Worm (Caenorhabditis elegans) whole organism, L2 larva: ENCODE results near the gene mix-1.

Source experiments
- C34F6.9 ChIP-seq: fragments of 150-350 bp; optimal IDR thresholded peaks from 2 replicates; lab custom pipeline; 2014; ENCODE audit warnings: missing biosample characterization, missing genetic modification characterization
- F13H6.1 ChIP-seq: sonication (generic microtip); optimal IDR thresholded peaks from 2 replicates; lab custom pipeline; 2016; ENCODE audit warnings: missing genetic modification characterization, missing compliant biosample characterization
- R02D3.7 ChIP-seq: fragments of 150-350 bp; optimal IDR thresholded peaks from 2 replicates; lab custom pipeline; 2014; ENCODE audit warnings: missing biosample characterization, missing genetic modification characterization
- Y55F3AM.14 ChIP-seq: fragments of 200-800 bp; sonication (Bioruptor generic); optimal IDR thresholded peaks from 2 replicates; lab custom pipeline; 2018; ENCODE audit warnings: mild to moderate bottlenecking, missing genetic modification characterization, missing compliant biosample characterization
- ZK546.5 ChIP-seq: sonication (generic microtip); optimal IDR thresholded peaks from 2 replicates; lab custom pipeline; 2017; ENCODE audit warnings: missing biosample characterization, missing genetic modification characterization
- alr-1 ChIP-seq: fragments of 150-350 bp; optimal IDR thresholded peaks from 2 replicates; lab custom pipeline; 2014; ENCODE audit warnings: missing biosample characterization, missing genetic modification characterization
- aly-2 ChIP-seq: fragments of 150-350 bp; optimal IDR thresholded peaks from 2 replicates; lab custom pipeline; 2014; ENCODE audit warnings: missing biosample characterization, missing genetic modification characterization
- ama-1 ChIP-seq: fragments of 150-350 bp; optimal IDR thresholded peaks from 2 replicates; lab custom pipeline; 2018; ENCODE audit warnings: inconsistent platforms
- blmp-1 ChIP-seq: sonication (generic microtip); optimal IDR thresholded peaks from 2 replicates; lab custom pipeline; 2017; ENCODE audit warnings: missing genetic modification characterization, mild to moderate bottlenecking, missing compliant biosample characterization, antibody characterized with exemption, moderate library complexity; ENCODE audit not compliant: insufficient read depth
- ceh-16 ChIP-seq: fragments of 150-350 bp; optimal IDR thresholded peaks from 2 replicates; lab custom pipeline; 2014; ENCODE audit warnings: missing biosample characterization, missing genetic modification characterization
- ceh-82 ChIP-seq: fragments of 150-350 bp; optimal IDR thresholded peaks from 2 replicates; lab custom pipeline; 2014; ENCODE audit warnings: missing biosample characterization, missing genetic modification characterization
- crh-2 ChIP-seq: sonication (generic microtip); optimal IDR thresholded peaks from 2 replicates; lab custom pipeline; 2017; ENCODE audit warnings: missing biosample characterization, missing genetic modification characterization
- dmd-4 ChIP-seq: sonication (generic microtip); optimal IDR thresholded peaks from 2 replicates; lab custom pipeline; 2017; ENCODE audit warnings: missing biosample characterization, missing genetic modification characterization
- egl-27 ChIP-seq: sonication (generic microtip); optimal IDR thresholded peaks from 3 replicates; lab custom pipeline; 2017; ENCODE audit warnings: missing biosample characterization, missing genetic modification reagents, missing genetic modification characterization
- elt-1 ChIP-seq: fragments of 150-350 bp; optimal IDR thresholded peaks from 2 replicates; lab custom pipeline; 2014; ENCODE audit warnings: missing biosample characterization, missing genetic modification characterization
- elt-3 ChIP-seq: sonication (generic microtip); optimal IDR thresholded peaks from 2 replicates; lab custom pipeline; 2017; ENCODE audit warnings: missing biosample characterization, missing genetic modification characterization
- fos-1 ChIP-seq: fragments of 150-350 bp; optimal IDR thresholded peaks from 2 replicates; lab custom pipeline; 2014; ENCODE audit warnings: missing biosample characterization, missing genetic modification characterization
- gmeb-1 ChIP-seq: fragments of 150-350 bp; optimal IDR thresholded peaks from 2 replicates; lab custom pipeline; 2014; ENCODE audit warnings: missing biosample characterization, missing genetic modification characterization
- lin-11 ChIP-seq: fragments of 150-350 bp; sonication (generic microtip); optimal IDR thresholded peaks from 2 replicates; lab custom pipeline; 2014; ENCODE audit warnings: missing biosample characterization, missing genetic modification characterization, inconsistent platforms, mixed read lengths
- lin-13 ChIP-seq: fragments of 150-350 bp; optimal IDR thresholded peaks from 2 replicates; lab custom pipeline; 2014; ENCODE audit warnings: missing biosample characterization, missing genetic modification reagents, missing genetic modification characterization
- lin-39 ChIP-seq: fragments of 150-350 bp; optimal IDR thresholded peaks from 2 replicates; lab custom pipeline; 2014; ENCODE audit warnings: missing biosample characterization, missing genetic modification reagents, missing genetic modification characterization
- lsy-2 ChIP-seq, 2 experiments: fragments of 150-350 bp in 1 of 2; sonication (generic microtip) in 1 of 2; optimal IDR thresholded peaks; 2 replicates each; lab custom pipeline; 2014 to 2017; ENCODE audit warnings: missing biosample characterization in 2 of 2, missing genetic modification characterization in 2 of 2
- mab-5 ChIP-seq: fragments of 150-350 bp; optimal IDR thresholded peaks from 2 replicates; lab custom pipeline; 2014; ENCODE audit warnings: missing biosample characterization, missing genetic modification characterization
- mbf-1 ChIP-seq: sonication (generic microtip); optimal IDR thresholded peaks from 2 replicates; lab custom pipeline; 2017; ENCODE audit warnings: missing biosample characterization, missing genetic modification characterization
- mdl-1 ChIP-seq, 2 experiments: fragments of 150-350 bp in 1 of 2; sonication (generic microtip) in 1 of 2; optimal IDR thresholded peaks; 2 replicates each; lab custom pipeline; 2017; ENCODE audit warnings: missing biosample characterization in 2 of 2, missing genetic modification characterization in 2 of 2
- nhr-10 ChIP-seq: sonication (generic microtip); optimal IDR thresholded peaks from 2 replicates; lab custom pipeline; 2017; ENCODE audit warnings: missing biosample characterization, missing genetic modification characterization
- nhr-11 ChIP-seq: fragments of 150-350 bp; optimal IDR thresholded peaks from 2 replicates; lab custom pipeline; 2014; ENCODE audit warnings: missing biosample characterization, missing genetic modification characterization
- nhr-12 ChIP-seq: fragments of 150-350 bp; optimal IDR thresholded peaks from 2 replicates; lab custom pipeline; 2014; ENCODE audit warnings: missing biosample characterization, missing genetic modification characterization
- nhr-129 ChIP-seq: fragments of 150-350 bp; optimal IDR thresholded peaks from 2 replicates; lab custom pipeline; 2014; ENCODE audit warnings: missing biosample characterization, missing genetic modification characterization
- nhr-21 ChIP-seq: fragments of 150-350 bp; optimal IDR thresholded peaks from 2 replicates; lab custom pipeline; 2014; ENCODE audit warnings: missing biosample characterization, missing genetic modification characterization
- nhr-23 ChIP-seq: fragments of 150-350 bp; optimal IDR thresholded peaks from 2 replicates; lab custom pipeline; 2014; ENCODE audit warnings: missing biosample characterization, missing genetic modification reagents, missing genetic modification characterization
- nhr-237 ChIP-seq: fragments of 150-350 bp; optimal IDR thresholded peaks from 2 replicates; lab custom pipeline; 2014; ENCODE audit warnings: missing biosample characterization, missing genetic modification characterization
- nhr-25 ChIP-seq: fragments of 150-350 bp; sonication (generic microtip); optimal IDR thresholded peaks from 3 replicates; lab custom pipeline; 2014; ENCODE audit warnings: missing biosample characterization, missing genetic modification characterization
- nhr-6 ChIP-seq: fragments of 150-350 bp; optimal IDR thresholded peaks from 2 replicates; lab custom pipeline; 2014; ENCODE audit warnings: missing biosample characterization, missing genetic modification characterization
- nhr-77 ChIP-seq: fragments of 150-350 bp; optimal IDR thresholded peaks from 2 replicates; lab custom pipeline; 2014; ENCODE audit warnings: missing biosample characterization, missing genetic modification characterization
- peb-1 ChIP-seq: fragments of 150-350 bp; optimal IDR thresholded peaks from 2 replicates; lab custom pipeline; 2014; ENCODE audit warnings: missing biosample characterization, missing genetic modification characterization
- sem-4 ChIP-seq: fragments of 150-350 bp; optimal IDR thresholded peaks from 2 replicates; lab custom pipeline; 2014; ENCODE audit warnings: missing biosample characterization, missing genetic modification reagents, missing genetic modification characterization
- skn-1 ChIP-seq: sonication (generic microtip); optimal IDR thresholded peaks from 2 replicates; lab custom pipeline; 2017; ENCODE audit warnings: missing biosample characterization, missing genetic modification characterization
- sma-3 ChIP-seq: sonication (generic microtip); optimal IDR thresholded peaks from 2 replicates; lab custom pipeline; 2016; ENCODE audit warnings: missing genetic modification reagents, missing genetic modification characterization, missing compliant biosample characterization
- sma-9 ChIP-seq, 2 experiments: fragments of 150-350 bp in 1 of 2; sonication (generic microtip) in 1 of 2; optimal IDR thresholded peaks; 2 replicates each; lab custom pipeline; 2014 to 2016; ENCODE audit warnings: missing genetic modification characterization in 2 of 2, mild to moderate bottlenecking in 1 of 2, missing biosample characterization in 1 of 2, missing compliant biosample characterization in 1 of 2, missing genetic modification reagents in 1 of 2, moderate library complexity in 1 of 2
- snpc-4 ChIP-seq: fragments of 150-350 bp; optimal IDR thresholded peaks from 2 replicates; lab custom pipeline; 2014; ENCODE audit warnings: missing biosample characterization, missing genetic modification characterization
- unc-39 ChIP-seq: fragments of 150-350 bp; optimal IDR thresholded peaks from 2 replicates; lab custom pipeline; 2014; ENCODE audit warnings: missing biosample characterization, missing genetic modification characterization
- unc-55 ChIP-seq: fragments of 150-350 bp; sonication (generic microtip); optimal IDR thresholded peaks from 3 replicates; lab custom pipeline; 2014; ENCODE audit warnings: missing biosample characterization, missing genetic modification reagents, missing genetic modification characterization
- unc-62 ChIP-seq: fragments of 150-350 bp; optimal IDR thresholded peaks from 2 replicates; lab custom pipeline; 2014; ENCODE audit warnings: missing biosample characterization, missing genetic modification reagents, missing genetic modification characterization
- zag-1 ChIP-seq: fragments of 150-350 bp; optimal IDR thresholded peaks from 2 replicates; lab custom pipeline; 2014; ENCODE audit warnings: missing biosample characterization, missing genetic modification characterization
- ztf-1 ChIP-seq: fragments of 200-800 bp; sonication (Bioruptor generic); conservative IDR thresholded peaks from 2 replicates; pipeline ENCODE4 v1.3.6; 2022; ENCODE audit warnings: missing genetic modification characterization, missing compliant biosample characterization
- ztf-11 ChIP-seq: sonication (generic microtip); optimal IDR thresholded peaks from 2 replicates; lab custom pipeline; 2017; ENCODE audit warnings: missing biosample characterization, missing genetic modification characterization
- ztf-4 ChIP-seq: fragments of 150-350 bp; optimal IDR thresholded peaks from 2 replicates; lab custom pipeline; 2014; ENCODE audit warnings: missing biosample characterization, missing genetic modification characterization

mix-1 gene

ce11 chrII:10868670-10869246 lies 44.7 kb downstream of the mix-1 start, which contains the start of the genes gmps-1 and cap-2:
Gene gmps-1 (minus strand): TSS chrII:10868720.
Gene cap-2 (plus strand): TSS chrII:10869196.
- peak; percentile 65 for TF ChIP-seq nhr-77 (tag; lab: Kevin White, UChicago)
- TF ChIP-seq mdl-1 (tag; optimal IDR thresholded peaks at IDR 0.05; lab: Kevin White, UChicago) = peak; percentile 52 to 79
- no peak for TF ChIP-seq elt-1 (tag; lab: Kevin White, UChicago)
- TF ChIP-seq alr-1 (tag; lab: Kevin White, UChicago) = no peak
- no peak for TF ChIP-seq nhr-23 (tag; lab: Kevin White, UChicago)
- peak; percentile 57 for TF ChIP-seq dmd-4 (tag; lab: Kevin White, UChicago)
- TF ChIP-seq nhr-11 = no peak
- peak; percentile 97 for TF ChIP-seq mab-5
- peak; percentile 97 for TF ChIP-seq lin-11 (tag; lab: Kevin White, UChicago)
- TF ChIP-seq peb-1 (tag; lab: Kevin White, UChicago) = no peak
- TF ChIP-seq sma-3 = peak; percentile 95
- no peak for TF ChIP-seq ztf-11 (tag; lab: Kevin White, UChicago)
- peak; percentile 95 for TF ChIP-seq egl-27 (tag; lab: Kevin White, UChicago)
- TF ChIP-seq nhr-12 (tag; lab: Kevin White, UChicago) = peak; percentile 22
- peak; percentile 95 for TF ChIP-seq nhr-21 (tag; lab: Kevin White, UChicago)
- TF ChIP-seq lsy-2 (tag; optimal IDR thresholded peaks at IDR 0.05; lab: Kevin White, UChicago) = peak; percentile 100
- TF ChIP-seq mbf-1 (tag; lab: Kevin White, UChicago) = peak; percentile 40
- TF ChIP-seq sem-4 = peak; percentile 95
- TF ChIP-seq R02D3.7 (tag; lab: Kevin White, UChicago) = peak; percentile 95
- TF ChIP-seq ceh-82 = peak; percentile 97
- TF ChIP-seq nhr-25 (tag; lab: Kevin White, UChicago) = peak; percentile 97
- TF ChIP-seq zag-1 (tag; lab: Kevin White, UChicago) = peak; percentile 73
- TF ChIP-seq nhr-6 (tag; lab: Kevin White, UChicago) = peak; percentile 94
- TF ChIP-seq unc-39 (tag; lab: Kevin White, UChicago) = no peak
- TF ChIP-seq fos-1 (tag; lab: Kevin White, UChicago) = peak; percentile 94
- TF ChIP-seq Y55F3AM.14 (GFP tag; lab: Kevin White, UChicago) = peak; percentile 71
- peak; percentile 76 for TF ChIP-seq ceh-16 (tag; lab: Kevin White, UChicago)
- no peak for TF ChIP-seq skn-1 (tag; lab: Kevin White, UChicago)
- no peak for TF ChIP-seq ztf-1 (GFP tag; lab: Robert Waterston, UW)
- TF ChIP-seq F13H6.1 (tag; lab: Kevin White, UChicago) = peak; percentile 97
- peak; percentile 0 for TF ChIP-seq lin-39 (tag; lab: Kevin White, UChicago)
- TF ChIP-seq nhr-129 (tag; lab: Kevin White, UChicago) = peak; percentile 87
- TF ChIP-seq ZK546.5 (tag; lab: Kevin White, UChicago) = peak; percentile 78
- TF ChIP-seq snpc-4 = peak; percentile 79
- TF ChIP-seq ztf-4 (tag; lab: Kevin White, UChicago) = peak; percentile 96
- peak; percentile 97 for TF ChIP-seq C34F6.9 (tag; lab: Kevin White, UChicago)
- TF ChIP-seq ama-1 = peak; percentile 16
- TF ChIP-seq nhr-237 (tag; lab: Kevin White, UChicago) = peak; percentile 79
- peak; percentile 99 for TF ChIP-seq unc-55 (GFP tag; lab: Kevin White, UChicago)
- TF ChIP-seq blmp-1 (tag; lab: Kevin White, UChicago) = peak; percentile 51
- TF ChIP-seq gmeb-1 (tag; lab: Kevin White, UChicago) = peak; percentile 94
- peak; percentile 97 for TF ChIP-seq crh-2
- no peak for TF ChIP-seq elt-3 (tag; lab: Kevin White, UChicago)
- TF ChIP-seq aly-2 (tag; lab: Kevin White, UChicago) = peak; percentile 6
- peak; percentile 88 for TF ChIP-seq nhr-10
- peak; percentile 87 for TF ChIP-seq unc-62 (GFP tag; lab: Kevin White, UChicago)
- peak; percentile 96 for TF ChIP-seq lin-13
- peak; percentile 98 for TF ChIP-seq sma-9 (GFP tag; optimal IDR thresholded peaks at IDR 0.05; lab: Kevin White, UChicago)
- TF ChIP-seq sma-9 (tag; optimal IDR thresholded peaks at IDR 0.05; lab: Kevin White, UChicago) = no peak
- TF ChIP-seq, all 48 proteins: peak for 38
